Worm (Caenorhabditis elegans): ENCODE results near the gene dsl-2.
"Not testable (repeated sequence)": the region's sequence is repeated elsewhere in the genome, so short reads cannot be mapped to it uniquely, and the experiment has no call there.

dsl-2 gene

DNA sequence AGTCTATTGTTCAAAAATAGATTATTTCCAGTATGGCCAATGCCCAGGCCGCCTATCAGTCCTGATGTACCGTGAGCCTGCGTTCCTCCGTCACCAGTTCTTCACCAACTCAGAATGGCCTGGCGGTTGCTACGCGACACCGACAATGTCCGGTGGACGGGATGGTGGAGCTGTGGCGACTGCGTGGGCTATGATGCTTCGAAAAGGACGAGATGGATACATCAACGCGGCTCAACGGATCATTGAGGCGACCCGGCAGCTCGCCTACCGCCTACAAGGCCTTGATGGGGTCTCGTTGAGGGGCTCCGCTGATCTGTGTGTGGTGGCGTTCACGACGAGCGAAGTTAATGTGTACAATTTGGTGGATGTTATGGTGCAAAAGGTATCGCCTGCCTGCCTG lies 5.3 kb downstream of the dsl-2 start:
- TF ChIP-seq hlh-1 (tag; optimal IDR thresholded peaks at IDR 0.05) (no peak), nhr-237 (tag; optimal IDR thresholded peaks at IDR 0.05) (no peak), nhr-12 (tag; optimal IDR thresholded peaks at IDR 0.05) (no peak), nhr-76 (tag; optimal IDR thresholded peaks at IDR 0.05) (no peak), mls-2 (tag; optimal IDR thresholded peaks at IDR 0.05) (no peak)

- no peak for TF ChIP-seq elt-3 (tag; optimal IDR thresholded peaks at IDR 0.05)
- TF ChIP-seq sem-2 (GFP tag; optimal IDR thresholded peaks at IDR 0.05), result no peak
- TF ChIP-seq nhr-2 (tag; optimal IDR thresholded peaks at IDR 0.05), result no peak
- no peak for TF ChIP-seq hlh-1 (tag; optimal IDR thresholded peaks at IDR 0.05)
- TF ChIP-seq unc-39 (tag; optimal IDR thresholded peaks at IDR 0.05), result no peak
- no peak for TF ChIP-seq unc-120 (tag; optimal IDR thresholded peaks at IDR 0.05; ENCODE audit: poor library complexity, severe bottlenecking)
Measured at ce11 chrIV:1192765-1193164, 12.0 kb downstream of the dsl-2 start, which contains the start of gene spl-3. Gene spl-3 (plus strand): TSS chrIV:1193065.

DNA sequence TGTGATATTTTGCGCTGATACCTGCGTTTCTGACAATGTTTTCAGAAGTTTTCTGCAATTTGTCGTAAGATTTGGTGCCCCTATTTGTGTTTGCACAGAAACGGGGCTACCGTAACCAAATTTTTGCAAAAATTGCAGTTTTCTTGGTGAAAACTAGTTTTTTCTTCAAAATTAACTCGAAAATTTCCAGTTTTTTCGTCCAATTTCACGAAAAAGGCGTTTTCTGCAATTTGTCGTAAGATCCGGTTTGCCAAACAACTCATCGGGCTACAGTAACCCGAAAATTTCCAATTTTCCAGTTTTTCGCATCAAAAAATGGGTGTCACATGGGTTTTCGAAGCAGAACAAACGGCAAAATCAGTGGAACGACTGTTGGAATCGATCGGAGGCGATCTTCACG lies 17.3 kb downstream of the dsl-2 start, which contains the start of gene mdt-20:
Gene mdt-20 (plus strand): TSS at position 301 of the 400 bp plus-strand sequence.
- TF ChIP-seq nhr-28 (tag; optimal IDR thresholded peaks at IDR 0.05); unc-120 (tag; optimal IDR thresholded peaks at IDR 0.05; ENCODE audit: poor library complexity, severe bottlenecking); lin-32 (GFP tag; optimal IDR thresholded peaks at IDR 0.05): not testable (repeated sequence)

- TF ChIP-seq unc-39, nhr-2, nhr-76 (tag; optimal IDR thresholded peaks at IDR 0.05): not testable (repeated sequence)
Measured at ce11 chrIV:1182292-1182691, 22.5 kb downstream of the dsl-2 start, which contains the start of gene rmif-2. Gene rmif-2 (plus strand): TSS chrIV:1182592.

DNA sequence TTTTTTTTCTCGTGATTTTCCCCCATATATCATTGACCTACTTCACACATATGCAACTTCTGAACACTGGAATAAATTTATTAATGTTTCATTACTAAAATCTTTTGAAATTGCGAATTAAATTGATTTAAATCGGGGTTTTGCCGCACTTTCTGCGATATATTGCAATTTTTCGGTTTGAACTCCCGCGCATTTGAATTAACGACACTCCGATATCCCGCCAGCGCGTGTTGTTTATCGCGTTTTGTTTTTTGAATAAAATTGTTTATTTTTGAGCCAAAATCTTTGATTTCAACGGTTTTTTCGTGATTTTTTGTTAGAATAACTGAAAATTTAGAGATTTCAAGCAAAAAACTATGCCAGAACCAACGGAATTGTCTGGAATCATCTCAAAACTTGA lies 27.1 kb downstream of the dsl-2 start, which contains the start of gene Y104H12D.2:
Gene Y104H12D.2 (plus strand): TSS at position 340 of the 400 bp plus-strand sequence.
- TF ChIP-seq ces-1 (GFP tag; optimal IDR thresholded peaks at IDR 0.05) (peak; percentile 41), mep-1 (tag; optimal IDR thresholded peaks at IDR 0.05) (peak; percentile 0), lsy-2 (tag; optimal IDR thresholded peaks at IDR 0.05) (peak; percentile 23), elt-3 (tag; optimal IDR thresholded peaks at IDR 0.05) (no peak), unc-39 (tag; optimal IDR thresholded peaks at IDR 0.05) (no peak)

DNA sequence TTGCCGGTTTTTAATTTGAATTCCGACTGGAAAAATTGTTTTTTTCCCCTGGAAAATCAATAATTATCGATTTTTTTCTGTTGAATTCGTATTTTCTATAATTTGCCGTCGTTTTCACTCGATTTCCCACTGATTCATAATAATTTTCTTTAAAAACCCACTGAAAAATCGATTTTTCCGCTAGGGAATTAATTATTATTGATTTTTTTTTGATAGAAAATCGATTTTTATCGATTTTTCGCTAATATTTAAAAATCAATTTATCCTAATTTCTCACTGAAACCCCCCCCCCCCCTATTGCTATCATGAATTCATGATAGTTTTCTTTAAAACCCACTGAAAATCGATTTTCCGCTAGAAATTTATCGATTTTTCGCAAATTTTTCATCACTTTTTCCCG lies 28.2 kb downstream of the dsl-2 start:
- no peak for TF ChIP-seq mab-5 (tag; optimal IDR thresholded peaks at IDR 0.05)
- TF ChIP-seq flh-1 (GFP tag; optimal IDR thresholded peaks at IDR 0.05), result no peak
- TF ChIP-seq cnd-1 (tag; optimal IDR thresholded peaks at IDR 0.05), result no peak
- TF ChIP-seq lin-13 (tag; optimal IDR thresholded peaks at IDR 0.05), result no peak
- no peak for TF ChIP-seq nhr-28 (tag; optimal IDR thresholded peaks at IDR 0.05)
- no peak for TF ChIP-seq zip-8 (tag; optimal IDR thresholded peaks at IDR 0.05)
- TF ChIP-seq M03D4.4 (tag; optimal IDR thresholded peaks at IDR 0.05), result no peak
- no peak for TF ChIP-seq nhr-12 (tag; optimal IDR thresholded peaks at IDR 0.05)
- no peak for TF ChIP-seq ztf-11 (tag; optimal IDR thresholded peaks at IDR 0.05)
- TF ChIP-seq unc-62 (GFP tag; optimal IDR thresholded peaks at IDR 0.05), result no peak
- no peak for TF ChIP-seq nhr-2 (tag; optimal IDR thresholded peaks at IDR 0.05)

ce11 chrIV:1174411-1174810 lies 30.4 kb downstream of the dsl-2 start:
- no peak for TF ChIP-seq pha-4 (tag; optimal IDR thresholded peaks at IDR 0.05)
- no peak for TF ChIP-seq sptf-1 (tag; optimal IDR thresholded peaks at IDR 0.05)
- no peak for TF ChIP-seq cnd-1 (tag; optimal IDR thresholded peaks at IDR 0.05)
- TF ChIP-seq ztf-11 (tag; optimal IDR thresholded peaks at IDR 0.05), result no peak
- no peak for TF ChIP-seq lin-13 (tag; optimal IDR thresholded peaks at IDR 0.05)
- TF ChIP-seq tbx-8 (GFP tag; optimal IDR thresholded peaks at IDR 0.05), result no peak
- no peak for TF ChIP-seq ceh-83 (GFP tag; optimal IDR thresholded peaks at IDR 0.05)
- no peak for TF ChIP-seq nhr-76 (tag; optimal IDR thresholded peaks at IDR 0.05)
- TF ChIP-seq zip-8 (tag; optimal IDR thresholded peaks at IDR 0.05), result no peak
- no peak for TF ChIP-seq elt-3 (tag; optimal IDR thresholded peaks at IDR 0.05)
- TF ChIP-seq nhr-12 (tag; optimal IDR thresholded peaks at IDR 0.05), result no peak
- no peak for TF ChIP-seq ceh-39 (tag; optimal IDR thresholded peaks at IDR 0.05)
